Worm (Caenorhabditis elegans) whole organism, early embryonic: ENCODE results near the gene T13C5.2.

Source experiments
- B0310.2 ChIP-seq: sonication (generic microtip); optimal IDR thresholded peaks from 2 replicates; lab custom pipeline; 2016; ENCODE audit warnings: mild to moderate bottlenecking, missing genetic modification characterization, missing compliant biosample characterization
- ama-1 ChIP-seq: fragments of 150-350 bp; optimal IDR thresholded peaks from 2 replicates; lab custom pipeline; 2014
- ets-7 ChIP-seq: sonication (generic microtip); optimal IDR thresholded peaks from 2 replicates; lab custom pipeline; 2016; ENCODE audit warnings: missing genotype, missing genetic modification characterization, missing compliant biosample characterization
- flt-1 ChIP-seq: fragments of 200-800 bp; sonication (Bioruptor generic); IDR thresholded peaks from 2 replicates; pipeline ENCODE4 v1.3.6; 2022; ENCODE audit warnings: missing genetic modification characterization, missing compliant biosample characterization
- pes-1 ChIP-seq: fragments of 200-800 bp; sonication (Bioruptor generic); IDR thresholded peaks from 2 replicates; pipeline ENCODE4 v1.3.6; 2022; ENCODE audit warnings: missing genetic modification reagents, missing genetic modification characterization, missing compliant biosample characterization
- scrt-1 ChIP-seq: fragments of 200-800 bp; sonication (Bioruptor generic); IDR thresholded peaks from 2 replicates; pipeline ENCODE4 v1.3.6; 2022; ENCODE audit warnings: missing genetic modification characterization, missing compliant biosample characterization
- sea-1 ChIP-seq: fragments of 200-800 bp; sonication (Bioruptor generic); conservative IDR thresholded peaks from 2 replicates; pipeline ENCODE4 v1.3.6; 2022; ENCODE audit warnings: missing genetic modification characterization, missing compliant biosample characterization
- tbx-11 ChIP-seq: fragments of 200-800 bp; sonication (Bioruptor generic); IDR thresholded peaks from 2 replicates; pipeline ENCODE4 v1.3.6; 2022; ENCODE audit warnings: missing genetic modification characterization, missing compliant biosample characterization

ce11 chrX:6177944-6178566, 6.8 kb upstream of the T13C5.2 start, which contains the start of the genes T25B2.4 and T13C5.3:
- no peak for TF ChIP-seq flt-1 (GFP tag; lab: Robert Waterston, UW)
- no peak for TF ChIP-seq ets-7 (tag; lab: Kevin White, UChicago)
- no peak for TF ChIP-seq B0310.2 (tag; lab: Kevin White, UChicago)
- no peak for TF ChIP-seq scrt-1 (GFP tag; lab: Robert Waterston, UW)
- no peak for TF ChIP-seq ama-1
- TF ChIP-seq tbx-11 (GFP tag; lab: Robert Waterston, UW): no peak
- no peak for TF ChIP-seq sea-1 (GFP tag; lab: Robert Waterston, UW)
- no peak for TF ChIP-seq pes-1 (GFP tag; lab: Robert Waterston, UW)
